Worm (Caenorhabditis elegans) whole organism, young adult: ENCODE results near the gene tpan-1.

ENCODE experiments used
- B0035.1 ChIP-seq: sonication (generic microtip); optimal IDR thresholded peaks from 2 replicates; lab custom pipeline; 2016; ENCODE audit warnings: missing genetic modification characterization, mild to moderate bottlenecking, missing compliant biosample characterization, missing genotype, missing genetic modification reagents
- B0336.3 ChIP-seq: fragments of 200-800 bp; sonication (Bioruptor generic); IDR thresholded peaks from 2 replicates; pipeline ENCODE4 v1.3.6; 2022; ENCODE audit warnings: missing genetic modification characterization, missing compliant biosample characterization
- F22D6.2 ChIP-seq: sonication (generic microtip); optimal IDR thresholded peaks from 2 replicates; lab custom pipeline; 2016; ENCODE audit warnings: mild to moderate bottlenecking, missing genetic modification characterization, missing compliant biosample characterization
- T07F8.4 ChIP-seq: sonication (generic microtip); optimal IDR thresholded peaks from 2 replicates; lab custom pipeline; 2016; ENCODE audit warnings: mild to moderate bottlenecking, missing genetic modification characterization, moderate library complexity, missing compliant biosample characterization
- T26A5.8 ChIP-seq: sonication (generic microtip); optimal IDR thresholded peaks from 2 replicates; lab custom pipeline; 2016; ENCODE audit warnings: missing genetic modification characterization, missing compliant biosample characterization
- Y53F4B.3 ChIP-seq: fragments of 200-800 bp; sonication (Bioruptor generic); IDR thresholded peaks from 2 replicates; pipeline ENCODE4 v1.3.6; 2022; ENCODE audit warnings: missing genetic modification reagents, missing genetic modification characterization, missing compliant biosample characterization
- Y56A3A.18 ChIP-seq: fragments of 200-800 bp; sonication (Bioruptor generic); IDR thresholded peaks from 2 replicates; pipeline ENCODE4 v1.3.6; 2022; ENCODE audit warnings: missing genetic modification reagents, missing genetic modification characterization, missing compliant biosample characterization
- ZK185.1 ChIP-seq: sonication (generic microtip); optimal IDR thresholded peaks from 2 replicates; lab custom pipeline; 2016; ENCODE audit warnings: mild to moderate bottlenecking, missing genetic modification characterization, missing compliant biosample characterization; ENCODE audit not compliant: poor library complexity, severe bottlenecking
- ama-1 ChIP-seq, 3 experiments: fragments of 150-350 bp in 1 of 3; sonication (generic microtip) in 2 of 3; optimal IDR thresholded peaks; 2 replicates each; lab custom pipeline; 2014 to 2018; ENCODE audit warnings: missing biosample characterization in 2 of 3, missing genetic modification characterization in 2 of 3, missing genetic modification reagents in 2 of 3
- atf-7 ChIP-seq: sonication (generic microtip); optimal IDR thresholded peaks from 2 replicates; lab custom pipeline; 2017; ENCODE audit warnings: mild to moderate bottlenecking, missing genetic modification characterization, missing compliant biosample characterization
- bed-2 ChIP-seq: fragments of 200-800 bp; sonication (Bioruptor generic); IDR thresholded peaks from 2 replicates; pipeline ENCODE4 v1.3.6; 2022; ENCODE audit warnings: missing genetic modification reagents, missing genetic modification characterization, missing compliant biosample characterization
- cebp-1 ChIP-seq, 2 experiments: fragments of 200-800 bp in 1 of 2; sonication (Bioruptor generic) in 1 of 2; sonication (generic microtip) in 1 of 2; IDR thresholded peaks in 1 of 2; optimal IDR thresholded peaks in 1 of 2; 2 replicates each; pipeline versions ENCODE4 v1.3.6 to Lab custom; 2017 to 2022; ENCODE audit warnings: missing compliant biosample characterization in 2 of 2, missing genetic modification characterization in 2 of 2, mild to moderate bottlenecking in 1 of 2, missing genetic modification reagents in 1 of 2, moderate library complexity in 1 of 2
- ceh-27 ChIP-seq: fragments of 200-800 bp; sonication (Bioruptor generic); optimal IDR thresholded peaks from 2 replicates; lab custom pipeline; 2018; ENCODE audit warnings: mild to moderate bottlenecking, missing genetic modification characterization, moderate library complexity, missing compliant biosample characterization
- ceh-91 ChIP-seq: fragments of 200-800 bp; sonication (Bioruptor generic); IDR thresholded peaks from 2 replicates; pipeline ENCODE4 v1.3.6; 2022; ENCODE audit warnings: missing genetic modification reagents, missing genetic modification characterization, missing compliant biosample characterization
- egl-44 ChIP-seq: fragments of 200-800 bp; sonication (Bioruptor generic); IDR thresholded peaks from 2 replicates; pipeline ENCODE4 v1.3.6; 2022; ENCODE audit warnings: missing genetic modification reagents, missing genetic modification characterization, missing compliant biosample characterization
- ekl-4 ChIP-seq: fragments of 200-800 bp; sonication (Bioruptor generic); IDR thresholded peaks from 2 replicates; pipeline ENCODE4 v1.3.6; 2022; ENCODE audit warnings: missing genetic modification reagents, missing genetic modification characterization, missing compliant biosample characterization
- ets-4 ChIP-seq: fragments of 200-800 bp; sonication (Bioruptor generic); optimal IDR thresholded peaks from 2 replicates; lab custom pipeline; 2018; ENCODE audit warnings: mild to moderate bottlenecking, missing genetic modification characterization, missing compliant biosample characterization
- hlh-12 ChIP-seq: sonication (generic microtip); optimal IDR thresholded peaks from 2 replicates; lab custom pipeline; 2016; ENCODE audit warnings: missing genetic modification characterization, missing compliant biosample characterization
- let-607 ChIP-seq, 2 experiments: fragments of 200-800 bp in 1 of 2; sonication (Bioruptor generic) in 1 of 2; sonication (generic microtip) in 1 of 2; optimal IDR thresholded peaks; 2 replicates each; lab custom pipeline; 2016 to 2018; ENCODE audit warnings: mild to moderate bottlenecking in 2 of 2, missing compliant biosample characterization in 2 of 2, missing genetic modification characterization in 2 of 2, moderate library complexity in 2 of 2, missing genotype in 1 of 2
- lin-35 ChIP-seq, 3 experiments: fragments of 150-350 bp in 2 of 3; sonication (generic microtip) in 1 of 3; optimal IDR thresholded peaks; 2 replicates each; lab custom pipeline; 2014 to 2018; ENCODE audit warnings: missing biosample characterization in 3 of 3, missing genetic modification characterization in 3 of 3, missing genetic modification reagents in 3 of 3
- lin-40 ChIP-seq: sonication (generic microtip); optimal IDR thresholded peaks from 2 replicates; lab custom pipeline; 2016; ENCODE audit warnings: missing genetic modification characterization, mild to moderate bottlenecking, missing compliant biosample characterization, missing genotype, missing genetic modification reagents
- lsy-27 ChIP-seq: sonication (generic microtip); optimal IDR thresholded peaks from 2 replicates; lab custom pipeline; 2017; ENCODE audit warnings: missing genetic modification characterization, mild to moderate bottlenecking, missing compliant biosample characterization, antibody characterized with exemption, missing genotype, borderline replicate concordance; ENCODE audit not compliant: insufficient read depth
- madf-10 ChIP-seq: sonication (generic microtip); optimal IDR thresholded peaks from 2 replicates; lab custom pipeline; 2016; ENCODE audit warnings: mild to moderate bottlenecking, missing genetic modification characterization, missing compliant biosample characterization
- madf-3 ChIP-seq: fragments of 200-800 bp; sonication (Bioruptor generic); IDR thresholded peaks from 2 replicates; pipeline ENCODE4 v1.3.6; 2022; ENCODE audit warnings: missing genetic modification reagents, missing genetic modification characterization, missing compliant biosample characterization
- nhr-80 ChIP-seq: sonication (generic microtip); optimal IDR thresholded peaks from 2 replicates; lab custom pipeline; 2016; ENCODE audit warnings: missing genetic modification characterization, missing compliant biosample characterization
- pbrm-1 ChIP-seq: fragments of 200-800 bp; sonication (Bioruptor generic); IDR thresholded peaks from 2 replicates; pipeline ENCODE4 v1.3.6; 2022; ENCODE audit warnings: missing genetic modification reagents, missing genetic modification characterization, missing compliant biosample characterization
- somi-1 ChIP-seq: fragments of 200-800 bp; sonication (Bioruptor generic); optimal IDR thresholded peaks from 2 replicates; lab custom pipeline; 2018; ENCODE audit warnings: mild to moderate bottlenecking, missing genetic modification characterization, missing compliant biosample characterization
- tbx-9 ChIP-seq: sonication (generic microtip); optimal IDR thresholded peaks from 2 replicates; lab custom pipeline; 2016; ENCODE audit warnings: borderline replicate concordance, missing genetic modification characterization, inconsistent platforms, missing compliant biosample characterization
- tlf-1 ChIP-seq: fragments of 200-800 bp; sonication (Bioruptor generic); optimal IDR thresholded peaks from 2 replicates; lab custom pipeline; 2018; ENCODE audit warnings: mild to moderate bottlenecking, missing genetic modification characterization, missing compliant biosample characterization
- ztf-6 ChIP-seq: fragments of 200-800 bp; sonication (Bioruptor generic); IDR thresholded peaks from 2 replicates; pipeline ENCODE4 v1.3.6; 2022; ENCODE audit warnings: missing genetic modification reagents, missing genetic modification characterization, missing compliant biosample characterization

Gene tpan-1

DNA sequence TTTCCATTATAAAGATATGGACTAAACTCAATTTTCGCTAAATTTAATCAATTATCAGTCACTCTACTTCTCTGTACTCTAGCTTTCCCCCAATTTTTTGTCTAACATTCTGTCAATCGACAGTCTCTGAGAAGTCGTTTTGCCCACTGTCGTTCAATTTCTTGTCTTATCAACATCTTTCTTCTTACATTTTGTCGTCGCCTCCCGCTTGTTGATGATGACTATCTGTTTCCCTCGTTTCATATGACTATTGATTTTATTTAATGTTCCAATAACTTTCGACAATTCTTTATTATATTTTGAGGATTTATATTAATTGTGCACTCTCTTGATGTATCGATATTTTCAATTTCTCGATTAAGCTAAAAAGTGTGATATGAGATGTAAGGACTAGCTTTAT is 10.4 kb upstream of the tpan-1 start:
- TF ChIP-seq ama-1 (optimal IDR thresholded peaks at IDR 0.05; lab: Kevin White, UChicago) (no peak), ama-1 (GFP tag; optimal IDR thresholded peaks at IDR 0.05; lab: Kevin White, UChicago) (no peak), egl-44 (GFP tag; lab: Robert Waterston, UW) (0 out of 2 replicates have a peak, but pooled peaks have one; percentile 28), T26A5.8 (tag; lab: Kevin White, UChicago) (no peak), nhr-80 (tag; lab: Kevin White, UChicago) (peak; percentile 20)

DNA sequence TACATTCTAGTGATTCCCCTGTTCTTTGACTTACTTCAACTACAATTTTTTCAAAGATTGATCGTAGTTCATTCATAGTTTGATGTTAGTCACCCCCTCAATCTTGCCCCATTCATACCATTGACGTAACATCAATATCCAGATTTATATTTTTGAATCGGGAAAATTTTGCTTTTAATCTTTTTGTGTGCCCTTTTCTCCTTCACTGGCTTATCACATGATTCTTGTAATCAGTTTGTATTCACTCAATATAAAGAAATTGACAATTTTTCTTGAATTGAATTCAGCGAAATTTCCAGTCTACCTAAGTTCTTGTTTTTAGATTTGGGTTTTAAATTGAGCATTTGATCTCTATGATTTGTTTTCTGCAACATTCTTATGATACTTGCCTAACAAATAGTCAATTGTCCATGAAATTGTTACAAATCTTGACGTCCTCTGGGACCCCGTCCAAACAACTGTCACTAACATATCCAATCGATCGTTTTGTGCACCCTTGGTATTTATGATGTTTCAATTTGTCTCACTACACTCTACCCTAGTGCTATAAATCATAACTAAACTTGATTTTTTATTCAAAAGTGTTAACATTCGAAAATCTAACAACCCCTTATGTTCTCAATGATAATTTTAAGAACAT is 9.5 kb upstream of the tpan-1 start:
- TF ChIP-seq B0336.3 (GFP tag; lab: Robert Waterston, UW) (0 out of 2 replicates have a peak, but pooled peaks have one; percentile 20), hlh-12 (no peak), madf-10 (tag; lab: Kevin White, UChicago) (peak; percentile 49), Y56A3A.18 (GFP tag; lab: Robert Waterston, UW) (0 out of 2 replicates have a peak, but pooled peaks have one; percentile 42), F22D6.2 (tag; lab: Kevin White, UChicago) (no peak), ets-4 (no peak), ekl-4 (0 out of 2 replicates have a peak, but pooled peaks have one; percentile 18), bed-2 (GFP tag; lab: Robert Waterston, UW) (no peak), ztf-6 (GFP tag; lab: Robert Waterston, UW) (no peak), tlf-1 (GFP tag; lab: Kevin White, UChicago) (no peak), ZK185.1 (tag; lab: Kevin White, UChicago) (no peak)

DNA sequence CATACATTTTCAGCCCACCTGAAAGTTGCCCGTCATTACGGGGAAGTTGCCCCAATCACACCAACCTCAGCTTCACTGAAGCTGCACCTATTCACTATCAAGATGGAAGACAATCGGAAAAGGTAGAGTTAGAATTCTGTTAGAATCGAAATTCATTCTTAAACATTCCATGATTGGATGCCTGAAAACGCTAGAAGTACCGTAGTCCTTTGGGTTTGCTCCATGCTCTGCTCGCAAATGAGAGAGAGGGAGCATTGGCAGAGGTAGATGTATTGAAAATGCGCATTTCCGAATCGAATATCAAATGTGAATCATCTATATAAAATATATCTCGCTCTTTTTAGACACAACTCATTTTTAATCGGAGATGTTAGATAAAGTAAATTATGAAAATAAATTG is 8.9 kb upstream of the tpan-1 start, which contains the start of gene hif-1:
hif-1 (plus strand) TSS at position 8 of the 400 bp plus-strand sequence.
- TF ChIP-seq B0035.1 (no peak), egl-44 (GFP tag; lab: Robert Waterston, UW) (no peak), Y56A3A.18 (GFP tag; lab: Robert Waterston, UW) (0 out of 2 replicates have a peak, but pooled peaks have one; percentile 2), lin-35 (GFP tag; optimal IDR thresholded peaks at IDR 0.05; lab: Kevin White, UChicago) (no peak), Y53F4B.3 (GFP tag; lab: Robert Waterston, UW) (no peak), tbx-9 (tag; lab: Kevin White, UChicago) (no peak), cebp-1 (GFP tag; IDR thresholded peaks at IDR 0.05; lab: Robert Waterston, UW) (no peak), cebp-1 (tag; optimal IDR thresholded peaks at IDR 0.05; lab: Kevin White, UChicago) (peak; percentile 10), pbrm-1 (GFP tag; lab: Robert Waterston, UW) (no peak), madf-3 (GFP tag; lab: Robert Waterston, UW) (no peak), lsy-27 (no peak), ama-1 (optimal IDR thresholded peaks at IDR 0.05; lab: Kevin White, UChicago) (peak; percentile 59), ama-1 (GFP tag; optimal IDR thresholded peaks at IDR 0.05; lab: Kevin White, UChicago) (no peak)

DNA sequence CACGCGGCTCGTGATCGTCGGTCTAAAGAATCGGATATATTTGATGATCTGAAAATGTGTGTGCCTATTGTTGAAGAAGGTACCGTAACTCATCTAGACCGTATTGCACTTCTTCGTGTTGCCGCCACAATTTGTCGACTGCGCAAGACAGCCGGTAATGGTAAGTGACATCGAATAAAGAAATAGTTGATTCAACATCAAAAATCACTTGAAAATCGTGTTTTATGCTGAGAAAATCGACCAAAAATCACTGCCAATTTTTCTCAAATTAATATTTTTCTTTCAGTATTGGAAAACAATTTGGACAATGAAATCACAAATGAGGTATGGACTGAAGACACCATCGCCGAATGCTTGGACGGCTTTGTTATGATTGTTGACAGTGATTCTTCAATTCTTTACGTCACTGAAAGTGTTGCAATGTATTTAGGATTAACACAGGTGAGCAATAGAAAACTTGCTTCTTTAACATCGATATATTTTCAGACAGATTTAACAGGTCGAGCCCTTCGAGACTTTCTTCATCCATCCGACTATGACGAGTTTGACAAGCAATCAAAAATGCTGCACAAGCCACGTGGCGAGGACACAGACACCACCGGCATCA is 7.9 kb upstream of the tpan-1 start:
- TF ChIP-seq lin-35 (GFP tag; optimal IDR thresholded peaks at IDR 0.05; lab: Kevin White, UChicago), result no peak

DNA sequence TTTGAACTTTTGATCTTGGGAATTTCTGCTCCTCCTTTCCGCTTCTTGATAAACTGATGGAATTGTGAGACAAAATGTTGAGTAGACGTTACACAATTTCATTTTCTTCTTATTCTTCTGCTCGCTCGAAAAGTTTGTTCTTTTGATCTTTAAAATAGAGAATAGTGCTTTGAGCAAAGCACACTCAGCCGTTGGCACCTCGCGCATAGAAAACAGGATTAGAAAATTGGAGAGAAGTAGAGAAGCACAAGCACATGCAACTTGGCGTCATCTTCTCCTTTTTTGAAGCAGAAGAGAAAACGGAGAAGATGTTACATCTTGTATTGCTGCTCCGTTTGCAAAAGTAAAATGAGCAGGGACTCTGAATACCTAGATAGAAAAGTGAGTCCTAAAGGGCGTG is 7.1 kb upstream of the tpan-1 start:
- TF ChIP-seq cebp-1 (GFP tag; IDR thresholded peaks at IDR 0.05; lab: Robert Waterston, UW), result no peak
- peak; percentile 22 for TF ChIP-seq cebp-1 (tag; optimal IDR thresholded peaks at IDR 0.05; lab: Kevin White, UChicago)
- peak in 1 of 2 experiments; percentile 12 for TF ChIP-seq let-607 (tag; optimal IDR thresholded peaks at IDR 0.05; lab: Kevin White, UChicago)
- peak; percentile 11 for TF ChIP-seq ceh-27 (GFP tag; lab: Kevin White, UChicago)
- no peak for TF ChIP-seq ama-1 (optimal IDR thresholded peaks at IDR 0.05; lab: Kevin White, UChicago)
- TF ChIP-seq ama-1 (GFP tag; optimal IDR thresholded peaks at IDR 0.05; lab: Kevin White, UChicago), result peak in 1 of 2 experiments; percentile 61
- peak; percentile 31 for TF ChIP-seq lin-40 (tag; lab: Kevin White, UChicago)
- no peak for TF ChIP-seq ztf-6 (GFP tag; lab: Robert Waterston, UW)
- peak; percentile 96 for TF ChIP-seq madf-10 (tag; lab: Kevin White, UChicago)
- TF ChIP-seq T07F8.4 (tag; lab: Kevin White, UChicago), result no peak
- peak; percentile 25 for TF ChIP-seq atf-7 (tag; lab: Kevin White, UChicago)
- no peak for TF ChIP-seq ceh-91 (GFP tag; lab: Robert Waterston, UW)
- peak; percentile 5 for TF ChIP-seq somi-1 (GFP tag; lab: Kevin White, UChicago)
